Fruit fly (Drosophila melanogaster) whole organism, adult: ENCODE data around the gene CG9981.

ENCODE experiments used
- CG11617 ChIP-seq: fragments of 200-800 bp; sonication (Bioruptor generic); optimal IDR thresholded peaks from 2 replicates; lab custom pipeline; 2017; ENCODE audit warnings: mild to moderate bottlenecking, missing biosample characterization, missing genetic modification reagents, missing genetic modification characterization
- CG12768 ChIP-seq: fragments of 200-800 bp; sonication (Bioruptor generic); optimal IDR thresholded peaks from 2 replicates; lab custom pipeline; 2017; ENCODE audit warnings: missing biosample characterization, missing genetic modification characterization, mild to moderate bottlenecking, moderate library complexity, missing genetic modification reagents
- CG14711 ChIP-seq: fragments of 200-800 bp; sonication (Bioruptor generic); optimal IDR thresholded peaks from 2 replicates; lab custom pipeline; 2018; ENCODE audit warnings: missing biosample characterization, mild to moderate bottlenecking, missing genetic modification characterization, moderate library complexity
- CG1620 ChIP-seq: fragments of 200-800 bp; sonication (Bioruptor generic); optimal IDR thresholded peaks from 2 replicates; lab custom pipeline; 2016; ENCODE audit warnings: missing biosample characterization, missing genetic modification characterization
- CG33017 ChIP-seq: fragments of 200-800 bp; sonication (Bioruptor generic); optimal IDR thresholded peaks from 2 replicates; lab custom pipeline; 2018; ENCODE audit warnings: missing biosample characterization, mild to moderate bottlenecking, missing genetic modification characterization, moderate library complexity
- CG5204 ChIP-seq: fragments of 200-800 bp; sonication (Bioruptor generic); optimal IDR thresholded peaks from 2 replicates; lab custom pipeline; 2016; ENCODE audit warnings: missing biosample characterization, missing genetic modification characterization
- CG7045 ChIP-seq: fragments of 200-800 bp; sonication (Bioruptor generic); optimal IDR thresholded peaks from 2 replicates; lab custom pipeline; 2017; ENCODE audit warnings: missing biosample characterization, mild to moderate bottlenecking, missing genetic modification characterization
- CG7101 ChIP-seq: fragments of 200-800 bp; sonication (Bioruptor generic); optimal IDR thresholded peaks from 2 replicates; lab custom pipeline; 2018; ENCODE audit warnings: missing biosample characterization, mild to moderate bottlenecking, missing genetic modification characterization, moderate library complexity
- Clk ChIP-seq: fragments of 200-800 bp; sonication (Bioruptor generic); optimal IDR thresholded peaks from 2 replicates; lab custom pipeline; 2017; ENCODE audit warnings: missing biosample characterization, missing genetic modification characterization
- Crg-1 ChIP-seq: fragments of 200-800 bp; sonication (Bioruptor generic); optimal IDR thresholded peaks from 2 replicates; lab custom pipeline; 2016; ENCODE audit warnings: missing biosample characterization, missing genetic modification characterization
- Hr96 ChIP-seq: fragments of 200-800 bp; sonication (Bioruptor generic); optimal IDR thresholded peaks from 2 replicates; lab custom pipeline; 2016; ENCODE audit warnings: missing biosample characterization, missing genetic modification characterization
- Mnt ChIP-seq: fragments of 200-800 bp; sonication (Bioruptor generic); optimal IDR thresholded peaks from 2 replicates; lab custom pipeline; 2016; ENCODE audit warnings: missing biosample characterization, mild to moderate bottlenecking, missing genetic modification characterization
- bab1 ChIP-seq: fragments of 200-800 bp; sonication (Bioruptor generic); optimal IDR thresholded peaks from 3 replicates; lab custom pipeline; 2019; ENCODE audit warnings: missing biosample characterization, mild to moderate bottlenecking, missing genetic modification characterization, moderate library complexity
- cic ChIP-seq: fragments of 200-800 bp; sonication (Bioruptor generic); optimal IDR thresholded peaks from 2 replicates; lab custom pipeline; 2017; ENCODE audit warnings: missing biosample characterization, mild to moderate bottlenecking, missing genetic modification characterization, moderate library complexity
- cnc ChIP-seq, 2 experiments: fragments of >200 bp; optimal IDR thresholded peaks; 2 replicates each; lab custom pipeline; 2017
- kay ChIP-seq: fragments of 200-800 bp; sonication (Bioruptor generic); peaks from one replicate; lab custom pipeline; 2016; ENCODE audit warnings: missing biosample characterization, missing genetic modification characterization, borderline replicate concordance
- ovo ChIP-seq: fragments of 200-800 bp; sonication (Bioruptor generic); optimal IDR thresholded peaks from 2 replicates; lab custom pipeline; 2016; ENCODE audit warnings: missing biosample characterization, missing genetic modification characterization
- pad ChIP-seq: fragments of 200-800 bp; sonication (Bioruptor generic); optimal IDR thresholded peaks from 3 replicates; lab custom pipeline; 2017; ENCODE audit warnings: missing biosample characterization, missing genetic modification characterization, mild to moderate bottlenecking, moderate library complexity, missing genetic modification reagents
- tj ChIP-seq: fragments of 200-800 bp; sonication (Bioruptor generic); optimal IDR thresholded peaks from 3 replicates; lab custom pipeline; 2017; ENCODE audit warnings: missing biosample characterization, mild to moderate bottlenecking, missing genetic modification characterization, moderate library complexity
- toe ChIP-seq: fragments of 200-800 bp; sonication (Bioruptor generic); optimal IDR thresholded peaks from 2 replicates; lab custom pipeline; 2016; ENCODE audit warnings: missing biosample characterization, missing genetic modification characterization

CG9981 gene

DNA sequence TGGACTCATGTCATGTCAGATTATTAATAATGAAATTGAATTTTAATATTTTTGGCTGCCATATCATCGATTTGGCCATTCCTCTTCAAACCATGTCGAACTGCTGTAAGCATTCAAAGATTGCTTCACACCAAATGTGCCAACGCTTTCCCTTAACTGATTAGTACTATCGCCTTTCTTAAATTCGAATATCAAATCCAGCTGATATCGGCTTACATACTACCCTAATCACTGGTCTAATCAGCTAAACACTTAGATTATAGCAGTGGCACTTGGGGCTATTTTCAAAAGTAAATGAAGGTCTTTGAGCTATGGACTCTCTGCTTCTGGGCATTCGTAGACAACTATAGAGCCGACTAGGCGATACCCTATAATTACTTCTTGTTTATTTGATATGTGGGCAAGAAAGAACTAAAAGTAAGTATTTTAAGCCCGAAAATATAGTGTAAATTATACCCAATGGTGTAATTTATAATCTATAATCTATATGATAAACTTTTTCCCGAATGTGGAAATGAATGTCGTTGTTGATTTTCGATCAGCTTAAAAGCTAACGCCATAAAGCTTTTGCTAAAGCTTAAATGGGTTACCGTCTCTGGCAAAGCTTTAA, 1.0 kb downstream of the CG9981 start:
- peak; percentile 11 for TF ChIP-seq pad (GFP tag; lab: Kevin White, UChicago)
- no peak for TF ChIP-seq tj (GFP tag; lab: Kevin White, UChicago)
- TF ChIP-seq kay (GFP tag; lab: Kevin White, UChicago): no peak
- peak; percentile 35 for TF ChIP-seq CG11617 (GFP tag; lab: Kevin White, UChicago)
- TF ChIP-seq Hr96 (GFP tag; lab: Kevin White, UChicago): peak; percentile 3
- peak; percentile 82 for TF ChIP-seq CG14711 (tag; lab: Kevin White, UChicago)
- TF ChIP-seq bab1: peak; percentile 81
- TF ChIP-seq Clk: no peak
- TF ChIP-seq CG33017 (tag; lab: Kevin White, UChicago): peak; percentile 78
- no peak for TF ChIP-seq CG1620 (GFP tag; lab: Kevin White, UChicago)
- no peak for TF ChIP-seq CG5204 (GFP tag; lab: Kevin White, UChicago)
- no peak for TF ChIP-seq toe (GFP tag; lab: Kevin White, UChicago)
- TF ChIP-seq Crg-1 (GFP tag; lab: Kevin White, UChicago): no peak
- peak; percentile 30 for TF ChIP-seq CG7045 (GFP tag; lab: Kevin White, UChicago)
- TF ChIP-seq cnc (optimal IDR thresholded peaks at IDR 0.05; lab: Kevin White, UChicago): no peak
- TF ChIP-seq Mnt (GFP tag; lab: Kevin White, UChicago): no peak
- TF ChIP-seq cic: no peak
- peak; percentile 39 for TF ChIP-seq CG12768 (GFP tag; lab: Kevin White, UChicago)
- TF ChIP-seq ovo (GFP tag; lab: Kevin White, UChicago): no peak
- peak; percentile 72 for TF ChIP-seq CG7101 (tag; lab: Kevin White, UChicago)

DNA sequence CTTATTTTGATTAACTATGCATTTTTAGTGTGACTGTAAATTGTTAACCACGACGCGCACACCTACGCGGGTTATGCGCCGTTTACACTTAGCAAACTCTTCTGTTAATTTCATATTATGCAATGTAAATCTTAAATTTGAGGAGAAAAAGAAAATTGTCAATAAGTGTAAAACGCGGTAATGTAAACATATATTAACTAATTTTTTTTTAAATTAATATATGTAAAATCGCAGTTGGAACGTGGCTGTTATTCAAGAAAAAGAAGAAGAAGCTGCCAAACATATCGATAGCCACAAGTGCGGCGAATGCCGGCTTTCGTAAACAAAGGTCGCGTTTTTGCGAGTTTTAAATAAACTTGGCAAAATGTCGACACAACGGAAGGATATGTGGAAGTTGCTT, 13.5 kb downstream of the CG9981 start, which contains the start of the genes TH1 and mei-41:
Gene TH1 (minus strand): TSS at position 42 of the 400 bp plus-strand sequence.
Gene mei-41 (plus strand): TSS at position 302 of the 400 bp plus-strand sequence.
- TF ChIP-seq pad (GFP tag; lab: Kevin White, UChicago) (peak; percentile 63), bab1 (peak; percentile 86), Crg-1 (GFP tag; lab: Kevin White, UChicago) (peak; percentile 58), CG7101 (tag; lab: Kevin White, UChicago) (peak; percentile 89), CG12768 (GFP tag; lab: Kevin White, UChicago) (peak; percentile 59), CG5204 (GFP tag; lab: Kevin White, UChicago) (no peak), ovo (GFP tag; lab: Kevin White, UChicago) (peak; percentile 62), cic (no peak), Hr96 (GFP tag; lab: Kevin White, UChicago) (no peak), toe (GFP tag; lab: Kevin White, UChicago) (no peak), CG7045 (GFP tag; lab: Kevin White, UChicago) (peak; percentile 65), CG11617 (GFP tag; lab: Kevin White, UChicago) (peak; percentile 81), CG33017 (tag; lab: Kevin White, UChicago) (peak; percentile 48), tj (GFP tag; lab: Kevin White, UChicago) (peak; percentile 61), Mnt (GFP tag; lab: Kevin White, UChicago) (peak; percentile 68), cnc (optimal IDR thresholded peaks at IDR 0.05; lab: Kevin White, UChicago) (no peak), CG14711 (tag; lab: Kevin White, UChicago) (peak; percentile 85), Clk (peak; percentile 64), kay (GFP tag; lab: Kevin White, UChicago) (no peak), CG1620 (GFP tag; lab: Kevin White, UChicago) (peak; percentile 67)

DNA sequence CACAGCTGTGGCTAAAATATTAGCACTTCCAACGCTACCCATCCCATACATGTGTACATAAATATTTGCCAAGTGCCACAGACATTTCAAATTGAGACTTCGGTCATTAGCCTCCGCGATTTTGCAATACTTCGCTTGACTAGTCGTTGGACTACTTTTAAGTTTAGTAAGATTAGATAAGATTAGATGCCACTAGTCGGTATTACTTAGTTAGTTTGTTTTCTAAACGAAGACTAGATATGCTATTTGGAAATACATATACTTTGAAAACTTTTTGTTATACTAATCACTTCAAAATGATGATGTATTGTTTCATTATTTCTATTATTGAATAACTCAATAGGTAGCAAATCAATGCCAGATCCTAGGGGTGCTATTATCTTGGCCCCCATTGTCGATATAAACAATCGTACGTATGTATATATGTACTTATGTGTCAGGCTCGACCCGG, 19.0 kb downstream of the CG9981 start:
- TF ChIP-seq CG7101 (tag; lab: Kevin White, UChicago) (peak; percentile 36), Hr96 (GFP tag; lab: Kevin White, UChicago) (no peak), bab1 (no peak), pad (GFP tag; lab: Kevin White, UChicago) (peak; percentile 8), Crg-1 (GFP tag; lab: Kevin White, UChicago) (no peak), CG1620 (GFP tag; lab: Kevin White, UChicago) (no peak), kay (GFP tag; lab: Kevin White, UChicago) (no peak), CG14711 (tag; lab: Kevin White, UChicago) (peak; percentile 25), tj (GFP tag; lab: Kevin White, UChicago) (peak; percentile 8), toe (GFP tag; lab: Kevin White, UChicago) (no peak), CG33017 (tag; lab: Kevin White, UChicago) (no peak), Mnt (GFP tag; lab: Kevin White, UChicago) (no peak), cnc (optimal IDR thresholded peaks at IDR 0.05; lab: Kevin White, UChicago) (no peak), CG11617 (GFP tag; lab: Kevin White, UChicago) (peak; percentile 22), ovo (GFP tag; lab: Kevin White, UChicago) (no peak), CG5204 (GFP tag; lab: Kevin White, UChicago) (no peak), CG7045 (GFP tag; lab: Kevin White, UChicago) (no peak), Clk (no peak), CG12768 (GFP tag; lab: Kevin White, UChicago) (peak; percentile 53), cic (no peak)

- TF ChIP-seq Mnt (GFP tag; lab: Kevin White, UChicago): peak; percentile 3
- peak; percentile 32 for TF ChIP-seq tj (GFP tag; lab: Kevin White, UChicago)
- no peak for TF ChIP-seq Clk
- TF ChIP-seq CG1620 (GFP tag; lab: Kevin White, UChicago): peak; percentile 69
- peak; percentile 21 for TF ChIP-seq CG7045 (GFP tag; lab: Kevin White, UChicago)
- peak; percentile 60 for TF ChIP-seq ovo (GFP tag; lab: Kevin White, UChicago)
- peak; percentile 67 for TF ChIP-seq toe (GFP tag; lab: Kevin White, UChicago)
- TF ChIP-seq cnc (optimal IDR thresholded peaks at IDR 0.05; lab: Kevin White, UChicago): no peak
- peak; percentile 24 for TF ChIP-seq CG33017 (tag; lab: Kevin White, UChicago)
- TF ChIP-seq Crg-1 (GFP tag; lab: Kevin White, UChicago): peak; percentile 76
- TF ChIP-seq pad (GFP tag; lab: Kevin White, UChicago): peak; percentile 58
- TF ChIP-seq CG14711 (tag; lab: Kevin White, UChicago): peak; percentile 61
- no peak for TF ChIP-seq cic
- peak; percentile 48 for TF ChIP-seq CG12768 (GFP tag; lab: Kevin White, UChicago)
- no peak for TF ChIP-seq Hr96 (GFP tag; lab: Kevin White, UChicago)
- TF ChIP-seq CG5204 (GFP tag; lab: Kevin White, UChicago): peak; percentile 38
- TF ChIP-seq CG7101 (tag; lab: Kevin White, UChicago): peak; percentile 75
- no peak for TF ChIP-seq kay (GFP tag; lab: Kevin White, UChicago)
- no peak for TF ChIP-seq bab1
- TF ChIP-seq CG11617 (GFP tag; lab: Kevin White, UChicago): peak; percentile 53
Observed at dm6 chrX:16384843-16385726, 19.8 kb downstream of the CG9981 start, which contains the start of the genes CG9992 and CG4239. CG9992 (minus strand) TSS chrX:16384908. CG4239 (plus strand) TSS chrX:16385278.
